Worm (Caenorhabditis elegans) whole organism, late embryonic: ENCODE data around the gene F20H11.1.

Source experiments
- hlh-8 ChIP-seq: sonication (generic microtip); optimal IDR thresholded peaks from 2 replicates; lab custom pipeline; 2016; ENCODE audit warnings: missing genotype, missing genetic modification characterization, missing compliant biosample characterization
- tbx-2 ChIP-seq: sonication (generic microtip); optimal IDR thresholded peaks from 2 replicates; lab custom pipeline; 2016; ENCODE audit warnings: missing genetic modification characterization, missing compliant biosample characterization

The F20H11.1 gene

DNA sequence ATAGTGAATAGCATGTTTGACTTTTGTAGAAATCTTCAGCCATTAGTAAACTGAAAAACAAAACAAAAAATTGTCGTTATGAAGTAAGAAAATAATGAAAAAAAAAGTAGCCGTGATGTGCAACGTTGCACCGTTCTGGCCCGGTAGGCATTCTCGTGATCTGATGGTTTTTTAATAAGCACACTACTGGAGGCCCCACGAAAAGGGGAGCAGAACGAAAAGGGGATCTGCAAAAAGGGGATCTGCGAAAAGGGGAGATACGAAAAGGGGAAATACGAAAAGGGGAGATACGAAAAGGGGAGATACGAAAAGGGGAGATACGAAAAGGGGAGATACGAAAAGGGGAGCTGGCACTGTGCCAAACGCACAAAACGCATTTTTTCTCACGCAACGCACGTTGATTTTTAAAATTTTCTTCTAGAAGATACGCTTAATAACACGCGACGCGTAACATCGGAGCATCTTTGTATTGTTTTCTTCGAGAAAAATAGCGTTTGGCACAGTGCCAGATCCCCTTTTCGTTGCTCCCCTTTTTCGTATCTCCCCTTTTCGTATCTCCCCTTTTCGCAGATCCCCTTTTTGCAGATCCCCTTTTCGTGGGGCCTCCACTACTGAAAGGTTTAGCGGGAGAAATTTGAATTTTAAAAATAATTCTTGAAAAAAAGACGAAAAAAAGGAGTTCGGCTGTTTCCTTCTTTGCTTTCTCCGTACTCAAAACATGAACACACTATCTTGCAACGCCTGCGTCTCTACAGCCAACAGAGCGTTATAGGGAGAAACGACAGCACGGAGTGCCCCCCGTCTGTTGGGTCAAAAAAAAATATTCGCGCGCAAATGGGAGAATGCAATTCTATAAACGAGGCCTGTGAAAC, 40.6 kb downstream of the F20H11.1 start, which contains the start of gene C09E7.7 (continued):
- peak; percentile 69 for TF ChIP-seq hlh-8
- TF ChIP-seq tbx-2 (tag; lab: Kevin White, UChicago): peak; percentile 89
